Worm (Caenorhabditis elegans) whole organism, L1 larva: ENCODE data around the gene Y41G9A.5.

Source experiments
- ama-1 ChIP-seq: fragments of 150-350 bp; optimal IDR thresholded peaks from 2 replicates; lab custom pipeline; 2014
- lsy-2 ChIP-seq, 2 experiments: fragments of 150-350 bp; optimal IDR thresholded peaks; 2 replicates each; lab custom pipeline; 2014; ENCODE audit warnings: missing biosample characterization in 2 of 2, missing genetic modification characterization in 2 of 2
- mep-1 ChIP-seq: fragments of 150-350 bp; optimal IDR thresholded peaks from 2 replicates; lab custom pipeline; 2014; ENCODE audit warnings: missing biosample characterization, missing genetic modification characterization
- unc-86 ChIP-seq: sonication (generic microtip); optimal IDR thresholded peaks from 2 replicates; lab custom pipeline; 2016; ENCODE audit warnings: missing genetic modification characterization, missing compliant biosample characterization
- ztf-4 ChIP-seq: fragments of 150-350 bp; optimal IDR thresholded peaks from 2 replicates; lab custom pipeline; 2014; ENCODE audit warnings: missing biosample characterization, missing genetic modification characterization

DNA sequence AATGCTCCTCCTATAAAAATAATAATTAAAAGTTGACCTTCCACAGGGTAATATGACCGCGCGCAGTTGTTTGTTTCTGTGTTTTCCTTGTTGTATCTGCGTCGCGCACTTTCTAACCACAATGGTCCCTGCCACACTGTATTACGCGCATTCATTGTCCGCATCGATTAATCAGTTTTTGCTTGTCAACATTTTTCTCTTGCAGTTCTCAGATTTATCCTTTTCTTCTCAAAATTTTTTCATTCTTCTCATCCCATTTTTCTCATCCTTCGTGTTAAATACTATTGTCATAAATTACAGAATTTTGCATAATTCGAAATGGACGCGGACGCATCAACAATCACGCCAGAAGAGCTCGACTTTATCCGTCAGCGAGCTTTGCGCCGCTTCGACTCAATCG, 5.9 kb upstream of the Y41G9A.5 start, which contains the start of gene pfk-1.1:
- TF ChIP-seq lsy-2 (tag; optimal IDR thresholded peaks at IDR 0.05; lab: Kevin White, UChicago) (no peak), ztf-4 (no peak), ama-1 (lab: Kevin White, UChicago) (no peak), mep-1 (tag; lab: Kevin White, UChicago) (no peak), unc-86 (tag; lab: Kevin White, UChicago) (no peak)
